Worm (Caenorhabditis elegans) whole organism, L2 larva: ENCODE data around the gene F26G1.9.

Experiments
- elt-1 ChIP-seq: fragments of 150-350 bp; optimal IDR thresholded peaks from 2 replicates; lab custom pipeline; 2014; ENCODE audit warnings: missing biosample characterization, missing genetic modification characterization
- fos-1 ChIP-seq: fragments of 150-350 bp; optimal IDR thresholded peaks from 2 replicates; lab custom pipeline; 2014; ENCODE audit warnings: missing biosample characterization, missing genetic modification characterization
- lsy-2 ChIP-seq, 2 experiments: fragments of 150-350 bp in 1 of 2; sonication (generic microtip) in 1 of 2; optimal IDR thresholded peaks; 2 replicates each; lab custom pipeline; 2014 to 2017; ENCODE audit warnings: missing biosample characterization in 2 of 2, missing genetic modification characterization in 2 of 2
- nhr-11 ChIP-seq: fragments of 150-350 bp; optimal IDR thresholded peaks from 2 replicates; lab custom pipeline; 2014; ENCODE audit warnings: missing biosample characterization, missing genetic modification characterization
- nhr-129 ChIP-seq: fragments of 150-350 bp; optimal IDR thresholded peaks from 2 replicates; lab custom pipeline; 2014; ENCODE audit warnings: missing biosample characterization, missing genetic modification characterization
- nhr-23 ChIP-seq: fragments of 150-350 bp; optimal IDR thresholded peaks from 2 replicates; lab custom pipeline; 2014; ENCODE audit warnings: missing biosample characterization, missing genetic modification reagents, missing genetic modification characterization
- nhr-25 ChIP-seq: fragments of 150-350 bp; sonication (generic microtip); optimal IDR thresholded peaks from 3 replicates; lab custom pipeline; 2014; ENCODE audit warnings: missing biosample characterization, missing genetic modification characterization
- snpc-4 ChIP-seq: fragments of 150-350 bp; optimal IDR thresholded peaks from 2 replicates; lab custom pipeline; 2014; ENCODE audit warnings: missing biosample characterization, missing genetic modification characterization
- unc-62 ChIP-seq: fragments of 150-350 bp; optimal IDR thresholded peaks from 2 replicates; lab custom pipeline; 2014; ENCODE audit warnings: missing biosample characterization, missing genetic modification reagents, missing genetic modification characterization
- zag-1 ChIP-seq: fragments of 150-350 bp; optimal IDR thresholded peaks from 2 replicates; lab custom pipeline; 2014; ENCODE audit warnings: missing biosample characterization, missing genetic modification characterization

DNA sequence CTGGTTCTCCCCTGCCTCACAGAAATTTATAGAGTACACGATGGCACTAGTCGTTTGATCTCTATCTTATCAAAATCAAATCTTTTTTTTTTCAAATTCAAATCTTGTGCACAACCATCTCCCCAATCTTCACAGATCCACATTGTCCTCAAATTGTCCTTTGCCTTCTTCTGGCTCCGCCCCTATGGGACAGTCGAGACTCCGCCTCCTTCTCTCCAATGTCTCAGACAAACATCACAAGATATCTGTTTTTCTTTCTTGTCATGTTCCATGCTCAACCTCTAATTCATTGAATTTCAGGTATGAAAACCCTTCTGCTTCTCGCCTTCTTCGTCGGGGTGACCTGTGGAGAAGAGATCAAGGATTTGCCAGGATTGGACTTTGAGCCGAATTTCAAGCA lies 36.4 kb downstream of the F26G1.9 start, which contains the start of gene ctsa-1.1:
- TF ChIP-seq nhr-129 (tag; lab: Kevin White, UChicago) (no peak), elt-1 (tag; lab: Kevin White, UChicago) (no peak), nhr-25 (tag; lab: Kevin White, UChicago) (no peak), nhr-23 (tag; lab: Kevin White, UChicago) (no peak), fos-1 (tag; lab: Kevin White, UChicago) (no peak), unc-62 (GFP tag; lab: Kevin White, UChicago) (no peak), zag-1 (tag; lab: Kevin White, UChicago) (no peak), nhr-11 (tag; lab: Kevin White, UChicago) (no peak), snpc-4 (tag; lab: Kevin White, UChicago) (no peak), lsy-2 (tag; optimal IDR thresholded peaks at IDR 0.05; lab: Kevin White, UChicago) (no peak)
